Fruit fly (Drosophila melanogaster) whole organism, embryonic: ENCODE data around the gene mRRF1.
A peak's percentile ranks its signal among the peaks of the same experiment; 100 is the strongest.

Experiments used
- Abd-B ChIP-seq: fragments of 200-800 bp; sonication (Bioruptor generic); optimal IDR thresholded peaks from 2 replicates; lab custom pipeline; 2018; ENCODE audit warnings: missing biosample characterization, mild to moderate bottlenecking, missing genetic modification characterization, moderate library complexity
- Awh ChIP-seq: fragments of 200-800 bp; sonication (Bioruptor generic); IDR thresholded peaks from 2 replicates; pipeline ENCODE4, ENCODE4 v1.3.6; 2022; ENCODE audit warnings: missing biosample characterization, missing genetic modification characterization
- CG10654 ChIP-seq: fragments of 200-800 bp; sonication (Bioruptor generic); optimal IDR thresholded peaks from 2 replicates; lab custom pipeline; 2016; ENCODE audit warnings: missing biosample characterization, missing genetic modification characterization
- CG10959 ChIP-seq: fragments of 200-800 bp; sonication (Bioruptor generic); IDR thresholded peaks from 2 replicates; pipeline ENCODE4 v1.3.6; 2022; ENCODE audit warnings: missing biosample characterization, missing genetic modification characterization
- CG11085 ChIP-seq: fragments of 200-800 bp; sonication (Bioruptor generic); IDR thresholded peaks from 2 replicates; pipeline ENCODE4 v1.3.6; 2022; ENCODE audit warnings: missing biosample characterization, missing genetic modification characterization
- CG11723 ChIP-seq: fragments of 200-800 bp; sonication (Bioruptor generic); optimal IDR thresholded peaks from 2 replicates; lab custom pipeline; 2017; ENCODE audit warnings: missing biosample characterization, mild to moderate bottlenecking, missing genetic modification characterization
- CG12744 ChIP-seq: fragments of 200-800 bp; sonication (Bioruptor generic); optimal IDR thresholded peaks from 2 replicates; lab custom pipeline; 2016; ENCODE audit warnings: missing biosample characterization, missing genetic modification characterization
- CG12942 ChIP-seq: fragments of 200-800 bp; sonication (Bioruptor generic); optimal IDR thresholded peaks from 3 replicates; lab custom pipeline; 2016; ENCODE audit warnings: missing biosample characterization, missing genetic modification characterization
- CG1603 ChIP-seq: fragments of 200-800 bp; sonication (Bioruptor generic); optimal IDR thresholded peaks from 2 replicates; lab custom pipeline; 2019; ENCODE audit warnings: missing biosample characterization, mild to moderate bottlenecking, missing genetic modification characterization, moderate library complexity
- CG16779 ChIP-seq: fragments of 200-800 bp; sonication (Bioruptor generic); IDR thresholded peaks from 2 replicates; pipeline ENCODE4 v1.3.6; 2022; ENCODE audit warnings: missing biosample characterization, missing genetic modification characterization
- CG17328 ChIP-seq: fragments of 200-800 bp; sonication (Bioruptor generic); IDR thresholded peaks from 2 replicates; pipeline ENCODE4 v1.3.6; 2022; ENCODE audit warnings: missing biosample characterization, missing genetic modification characterization
- CG18262 ChIP-seq: fragments of 200-800 bp; optimal IDR thresholded peaks from 3 replicates; lab custom pipeline; 2019; ENCODE audit warnings: missing biosample characterization, mild to moderate bottlenecking, missing genetic modification characterization, moderate library complexity
- CG2116 ChIP-seq: fragments of 200-800 bp; sonication (Bioruptor generic); optimal IDR thresholded peaks from 3 replicates; lab custom pipeline; 2018; ENCODE audit warnings: missing biosample characterization, mild to moderate bottlenecking, missing genetic modification characterization
- CG3281 ChIP-seq: fragments of 200-800 bp; sonication (Bioruptor generic); optimal IDR thresholded peaks from 3 replicates; lab custom pipeline; 2017; ENCODE audit warnings: missing biosample characterization, mild to moderate bottlenecking, missing genetic modification characterization
- CG3407 ChIP-seq: fragments of 200-800 bp; sonication (Bioruptor generic); optimal IDR thresholded peaks from 2 replicates; lab custom pipeline; 2018; ENCODE audit warnings: missing biosample characterization, mild to moderate bottlenecking, missing genetic modification characterization
- CG4424 ChIP-seq: fragments of 200-800 bp; sonication (Bioruptor generic); optimal IDR thresholded peaks from 3 replicates; lab custom pipeline; 2016; ENCODE audit warnings: missing biosample characterization, missing genetic modification characterization
- CG4707 ChIP-seq: fragments of 200-800 bp; sonication (Bioruptor generic); optimal IDR thresholded peaks from 2 replicates; lab custom pipeline; 2018; ENCODE audit warnings: missing biosample characterization, mild to moderate bottlenecking, missing genetic modification characterization, moderate library complexity
- CG5953 ChIP-seq: fragments of 200-800 bp; sonication (Bioruptor generic); IDR thresholded peaks from 2 replicates; pipeline ENCODE4 v1.3.6; 2022; ENCODE audit warnings: missing biosample characterization, missing genetic modification characterization
- CG6272 ChIP-seq: fragments of 200-800 bp; sonication (Bioruptor generic); IDR thresholded peaks from 2 replicates; pipeline ENCODE4 v1.3.6; 2022; ENCODE audit warnings: missing biosample characterization, missing genetic modification characterization
- CG7745 ChIP-seq: fragments of 200-800 bp; sonication (Bioruptor generic); optimal IDR thresholded peaks from 2 replicates; lab custom pipeline; 2018; ENCODE audit warnings: missing biosample characterization, mild to moderate bottlenecking, missing genetic modification characterization, moderate library complexity
- CG9932 ChIP-seq: fragments of 200-800 bp; sonication (Bioruptor generic); IDR thresholded peaks from 2 replicates; pipeline ENCODE4 v1.3.6; 2022; ENCODE audit warnings: missing biosample characterization, missing genetic modification characterization
- CrebB ChIP-seq: fragments of 200-800 bp; sonication (Bioruptor generic); optimal IDR thresholded peaks from 3 replicates; lab custom pipeline; 2018; ENCODE audit warnings: missing biosample characterization, mild to moderate bottlenecking, missing genetic modification characterization
- ERR ChIP-seq: fragments of 200-800 bp; sonication (Bioruptor generic); optimal IDR thresholded peaks from 2 replicates; lab custom pipeline; 2016; ENCODE audit warnings: missing biosample characterization, missing genetic modification characterization
- Ets97D ChIP-seq: fragments of 200-800 bp; sonication (Bioruptor generic); optimal IDR thresholded peaks from 3 replicates; lab custom pipeline; 2016; ENCODE audit warnings: missing biosample characterization, missing genetic modification characterization
- Mrtf ChIP-seq: fragments of 200-800 bp; sonication (Bioruptor generic); IDR thresholded peaks from 3 replicates; pipeline ENCODE4 v1.3.6; 2022; ENCODE audit warnings: missing biosample characterization, missing genetic modification characterization
- Nf-YC ChIP-seq: fragments of 200-800 bp; optimal IDR thresholded peaks from 3 replicates; lab custom pipeline; 2019; ENCODE audit warnings: missing biosample characterization, mild to moderate bottlenecking, missing genetic modification characterization, moderate library complexity
- Ravus ChIP-seq: fragments of 200-800 bp; sonication (Bioruptor generic); IDR thresholded peaks from 2 replicates; pipeline ENCODE4 v1.3.6; 2022; ENCODE audit warnings: missing biosample characterization, missing genetic modification characterization
- Side ChIP-seq: fragments of 200-800 bp; sonication (Bioruptor generic); optimal IDR thresholded peaks from 2 replicates; lab custom pipeline; 2016; ENCODE audit warnings: missing biosample characterization, missing genetic modification characterization
- Sry-δ ChIP-seq: fragments of 200-800 bp; sonication (Bioruptor generic); optimal IDR thresholded peaks from 2 replicates; lab custom pipeline; 2016; ENCODE audit warnings: missing biosample characterization, missing genetic modification characterization
- cad ChIP-seq: fragments of >200 bp; optimal IDR thresholded peaks from 2 replicates; lab custom pipeline; 2017; ENCODE audit warnings: missing biosample characterization, missing genetic modification characterization
- crol ChIP-seq: fragments of 200-800 bp; sonication (Bioruptor generic); IDR thresholded peaks from 2 replicates; pipeline ENCODE4 v1.3.6; 2022; ENCODE audit warnings: missing biosample characterization, missing genetic modification characterization
- cwo ChIP-seq: fragments of 200-800 bp; sonication (Bioruptor generic); optimal IDR thresholded peaks from 3 replicates; lab custom pipeline; 2017; ENCODE audit warnings: missing biosample characterization, missing genetic modification characterization, mild to moderate bottlenecking, moderate library complexity, missing genetic modification reagents
- fd102C ChIP-seq: fragments of 200-800 bp; sonication (Bioruptor generic); optimal IDR thresholded peaks from 2 replicates; lab custom pipeline; 2018; ENCODE audit warnings: missing biosample characterization, mild to moderate bottlenecking, missing genetic modification characterization, moderate library complexity
- gem ChIP-seq: fragments of 200-800 bp; sonication (Bioruptor generic); optimal IDR thresholded peaks from 2 replicates; lab custom pipeline; 2019; ENCODE audit warnings: missing biosample characterization, mild to moderate bottlenecking, missing genetic modification characterization, moderate library complexity
- gsb-n ChIP-seq: fragments of 200-800 bp; sonication (Bioruptor generic); optimal IDR thresholded peaks from 3 replicates; lab custom pipeline; 2018; ENCODE audit warnings: missing biosample characterization, mild to moderate bottlenecking, missing genetic modification characterization
- h ChIP-seq: fragments of >200 bp; optimal IDR thresholded peaks from 2 replicates; lab custom pipeline; 2017
- hbn ChIP-seq: fragments of 200-800 bp; sonication (Bioruptor generic); IDR thresholded peaks from 2 replicates; pipeline ENCODE4 v1.3.6; 2022; ENCODE audit warnings: missing biosample characterization, missing genetic modification characterization; ENCODE audit not compliant: partially characterized antibody
- klu ChIP-seq: fragments of 200-800 bp; sonication (Bioruptor generic); IDR thresholded peaks from 2 replicates; pipeline ENCODE4 v1.3.6; 2022; ENCODE audit warnings: missing biosample characterization, missing genetic modification characterization
- lilli ChIP-seq: fragments of 200-800 bp; sonication (Bioruptor generic); optimal IDR thresholded peaks from 3 replicates; lab custom pipeline; 2016; ENCODE audit warnings: missing biosample characterization, missing genetic modification characterization
- maf-S ChIP-seq: fragments of 200-800 bp; sonication (Bioruptor generic); optimal IDR thresholded peaks from 2 replicates; lab custom pipeline; 2016; ENCODE audit warnings: missing biosample characterization, missing genetic modification characterization
- p53 ChIP-seq: fragments of 200-800 bp; sonication (Bioruptor generic); optimal IDR thresholded peaks from 2 replicates; lab custom pipeline; 2016; ENCODE audit warnings: missing biosample characterization, missing genetic modification characterization
- pan ChIP-seq, 4 experiments: fragments of >200 bp in 3 of 4; fragments of 200-800 bp in 1 of 4; sonication (Bioruptor generic) in 1 of 4; optimal IDR thresholded peaks in 3 of 4; IDR thresholded peaks in 1 of 4; 2 replicates each; pipeline versions ENCODE4 v1.3.6 to Lab custom; 2017 to 2022; ENCODE audit warnings: missing biosample characterization in 2 of 4, missing genetic modification characterization in 2 of 4, mixed read lengths in 1 of 4
- pb ChIP-seq: fragments of 200-800 bp; sonication (Bioruptor generic); optimal IDR thresholded peaks from 3 replicates; lab custom pipeline; 2016; ENCODE audit warnings: missing biosample characterization, missing genetic modification characterization
- pho ChIP-seq: fragments of 200-800 bp; sonication (Bioruptor generic); optimal IDR thresholded peaks from 2 replicates; lab custom pipeline; 2016; ENCODE audit warnings: missing biosample characterization, missing genetic modification characterization
- pros ChIP-seq: fragments of 200-800 bp; sonication (Bioruptor generic); optimal IDR thresholded peaks from 3 replicates; lab custom pipeline; 2019; ENCODE audit warnings: missing biosample characterization, mild to moderate bottlenecking, missing genetic modification characterization, moderate library complexity
- sima ChIP-seq: fragments of 200-800 bp; sonication (Bioruptor generic); optimal IDR thresholded peaks from 2 replicates; lab custom pipeline; 2016; ENCODE audit warnings: missing biosample characterization, missing genetic modification characterization
- slou ChIP-seq: fragments of 200-800 bp; sonication (Bioruptor generic); optimal IDR thresholded peaks from 3 replicates; lab custom pipeline; 2016; ENCODE audit warnings: missing biosample characterization, missing genetic modification characterization
- slp2 ChIP-seq: fragments of 200-800 bp; sonication (Bioruptor generic); optimal IDR thresholded peaks from 2 replicates; lab custom pipeline; 2016; ENCODE audit warnings: missing biosample characterization, missing genetic modification characterization
- ssp ChIP-seq: fragments of 200-800 bp; sonication (Bioruptor generic); IDR thresholded peaks from 2 replicates; pipeline ENCODE4 v1.3.6; 2022; ENCODE audit warnings: missing biosample characterization, missing genetic modification characterization
- tll ChIP-seq, 2 experiments: fragments of 200-800 bp in 1 of 2; fragments of >200 bp in 1 of 2; sonication (Bioruptor generic) in 1 of 2; optimal IDR thresholded peaks; 2 replicates each; lab custom pipeline; 2017 to 2019; ENCODE audit warnings: missing biosample characterization in 2 of 2, missing genetic modification characterization in 2 of 2, mild to moderate bottlenecking in 1 of 2, moderate library complexity in 1 of 2
- unc-4 ChIP-seq: fragments of 200-800 bp; sonication (Bioruptor generic); IDR thresholded peaks from 2 replicates; pipeline ENCODE4 v1.3.6; 2022; ENCODE audit warnings: missing biosample characterization, missing genetic modification characterization; ENCODE audit not compliant: partially characterized antibody
- z ChIP-seq: fragments of 200-800 bp; sonication (Bioruptor generic); IDR thresholded peaks from 3 replicates; pipeline ENCODE4 v1.3.6; 2022; ENCODE audit warnings: missing biosample characterization, missing genetic modification characterization

Gene mRRF1

DNA sequence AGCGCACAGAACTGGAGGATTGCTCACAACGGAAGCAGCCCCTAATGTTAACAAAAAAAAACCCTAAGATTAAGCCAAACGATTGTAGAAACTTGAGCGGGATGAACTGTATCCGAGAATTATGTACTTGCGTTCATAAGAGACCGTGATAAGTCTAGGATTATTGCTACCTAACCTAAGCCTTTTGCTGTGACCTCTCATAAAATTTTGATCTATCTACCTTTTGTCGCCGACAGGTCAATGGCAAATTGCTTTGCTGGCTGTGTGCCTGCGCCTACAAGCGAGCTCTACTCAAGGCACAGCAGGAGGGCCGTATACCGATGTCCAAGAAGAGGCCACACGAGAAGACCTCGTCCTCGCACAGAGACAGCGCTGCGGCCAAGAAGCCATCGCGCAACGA lies 4.5 kb downstream of the mRRF1 start (continued):
- TF ChIP-seq cad (GFP tag; lab: Kevin White, UChicago): peak; percentile 76
- TF ChIP-seq unc-4: no peak
- no peak for TF ChIP-seq h (lab: Kevin White, UChicago)
- TF ChIP-seq pan (optimal IDR thresholded peaks at IDR 0.05; lab: Kevin White, UChicago): no peak
- no peak for TF ChIP-seq pan (GFP tag; optimal IDR thresholded peaks at IDR 0.05 in 1 of 2, IDR thresholded peaks at IDR 0.05 in 1 of 2)
- no peak for TF ChIP-seq CG11723 (GFP tag; lab: Kevin White, UChicago)
- TF ChIP-seq slp2 (GFP tag; lab: Kevin White, UChicago): no peak
- TF ChIP-seq CG17328 (GFP tag; lab: Robert Waterston, UW): no peak
- no peak for TF ChIP-seq gsb-n (tag; lab: Kevin White, UChicago)
- no peak for TF ChIP-seq ssp (GFP tag; lab: Robert Waterston, UW)
- TF ChIP-seq Sry-δ (GFP tag; lab: Kevin White, UChicago): no peak
- no peak for TF ChIP-seq cwo
- TF ChIP-seq fd102C: no peak
- TF ChIP-seq CG5953 (GFP tag; lab: Robert Waterston, UW): 0 out of 2 replicates have a peak, but pooled peaks have one; percentile 14
- no peak for TF ChIP-seq Nf-YC (tag; lab: Kevin White, UChicago)
- TF ChIP-seq CG4707 (GFP tag; lab: Kevin White, UChicago): no peak
- no peak for TF ChIP-seq CG10654 (GFP tag; lab: Kevin White, UChicago)
- TF ChIP-seq CG9932 (GFP tag; lab: Robert Waterston, UW): no peak
- no peak for TF ChIP-seq pros (GFP tag; lab: Kevin White, UChicago)
- no peak for TF ChIP-seq CG6272 (GFP tag; lab: Robert Waterston, UW)
- no peak for TF ChIP-seq Ravus (GFP tag; lab: Robert Waterston, UW)
- TF ChIP-seq CG11085 (GFP tag; lab: Robert Waterston, UW): no peak
- no peak for TF ChIP-seq CG12744 (GFP tag; lab: Kevin White, UChicago)
- TF ChIP-seq tll (GFP tag; optimal IDR thresholded peaks at IDR 0.05; lab: Kevin White, UChicago): peak in 1 of 2 experiments; percentile 93
- TF ChIP-seq CG3281 (GFP tag; lab: Kevin White, UChicago): no peak
- TF ChIP-seq Ets97D: no peak
- no peak for TF ChIP-seq slou
- no peak for TF ChIP-seq Mrtf
- TF ChIP-seq CG10959 (GFP tag; lab: Robert Waterston, UW): no peak
- no peak for TF ChIP-seq CG18262 (tag; lab: Kevin White, UChicago)
- TF ChIP-seq sima: no peak
- TF ChIP-seq klu (GFP tag; lab: Robert Waterston, UW): no peak
- no peak for TF ChIP-seq CG16779 (GFP tag; lab: Robert Waterston, UW)
- no peak for TF ChIP-seq pho (GFP tag; lab: Kevin White, UChicago)
- TF ChIP-seq CG4424 (GFP tag; lab: Kevin White, UChicago): no peak
- no peak for TF ChIP-seq Side (GFP tag; lab: Kevin White, UChicago)
- TF ChIP-seq pb (GFP tag; lab: Kevin White, UChicago): no peak
- TF ChIP-seq Abd-B (GFP tag; lab: Kevin White, UChicago): no peak
- TF ChIP-seq Awh: no peak
- TF ChIP-seq CG3407 (GFP tag; lab: Kevin White, UChicago): no peak

DNA sequence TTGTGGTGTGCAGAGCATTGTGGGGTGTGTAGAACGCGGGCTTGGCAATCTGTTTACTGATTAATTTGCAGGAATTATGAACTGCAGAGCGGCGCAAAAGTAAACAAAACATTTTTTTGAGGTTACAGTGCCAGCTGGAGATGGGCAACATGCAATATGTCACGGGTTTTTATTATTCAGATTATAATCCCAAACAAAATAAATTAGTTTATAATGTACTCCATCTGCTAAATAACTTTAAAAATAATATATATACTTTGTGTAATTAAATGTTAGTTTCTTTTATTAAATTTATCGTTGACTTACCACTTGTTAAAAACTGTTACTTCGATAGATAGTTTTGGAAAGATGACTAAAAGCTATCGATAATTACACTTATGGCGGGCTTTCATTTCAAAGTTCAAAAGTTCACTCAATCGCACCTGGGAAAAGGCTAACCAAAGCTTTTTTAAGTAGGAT lies 6.8 kb downstream of the mRRF1 start, which contains the start of gene Fdx1:
TSS of gene Fdx1 (minus strand) at position 332 of the 459 bp plus-strand sequence.
- TF ChIP-seq CrebB (tag; lab: Kevin White, UChicago) (peak; percentile 6), ERR (GFP tag; lab: Kevin White, UChicago) (no peak), z (GFP tag; lab: Robert Waterston, UW) (no peak), CG5953 (GFP tag; lab: Robert Waterston, UW) (no peak), CG7745 (tag; lab: Kevin White, UChicago) (no peak), CG2116 (GFP tag; lab: Kevin White, UChicago) (peak; percentile 91), CG17328 (GFP tag; lab: Robert Waterston, UW) (peak; percentile 68), crol (GFP tag; lab: Robert Waterston, UW) (no peak), gem (tag; lab: Kevin White, UChicago) (peak; percentile 67), hbn (GFP tag; lab: Robert Waterston, UW) (peak; percentile 59), ssp (GFP tag; lab: Robert Waterston, UW) (no peak), lilli (GFP tag; lab: Kevin White, UChicago) (peak; percentile 48), CG12942 (no peak), p53 (no peak), CG1603 (tag; lab: Kevin White, UChicago) (no peak), gsb-n (tag; lab: Kevin White, UChicago) (peak; percentile 19), maf-S (GFP tag; lab: Kevin White, UChicago) (no peak)
